Worm (Caenorhabditis elegans): ENCODE measurements around the gene rpl-12.

DNA sequence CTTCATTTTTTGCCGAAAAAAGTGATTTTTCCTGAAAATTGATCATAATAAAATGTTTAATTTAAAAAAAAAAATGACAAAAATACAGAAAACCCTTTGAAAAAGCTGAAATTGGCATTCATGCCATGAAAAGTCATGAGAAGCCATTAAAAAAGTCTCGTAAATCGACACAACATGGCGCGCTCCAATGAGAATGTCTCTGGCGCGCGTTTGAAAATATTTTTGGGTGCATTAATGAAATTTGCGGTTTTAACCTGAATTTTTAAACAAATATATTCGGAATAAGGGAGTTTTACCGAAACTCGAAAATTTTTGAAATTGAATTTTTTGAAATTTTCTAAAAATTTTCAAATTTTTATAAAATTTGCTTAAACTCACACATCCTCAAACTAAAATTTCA, 7.3 kb upstream of the rpl-12 start:
- TF ChIP-seq dpl-1 (GFP tag; optimal IDR thresholded peaks at IDR 0.05) (no peak), spr-1 (tag; optimal IDR thresholded peaks at IDR 0.05) (no peak), lin-29 (GFP tag; IDR thresholded peaks at IDR 0.05) (no peak), nhr-76 (tag; optimal IDR thresholded peaks at IDR 0.05) (no peak), daf-12 (tag; optimal IDR thresholded peaks at IDR 0.05) (no peak), zfp-3 (GFP tag; conservative IDR thresholded peaks at IDR 0.05) (no peak), aly-2 (tag; optimal IDR thresholded peaks at IDR 0.05) (no peak), mes-2 (tag; optimal IDR thresholded peaks at IDR 0.05; ENCODE audit: poor library complexity, severe bottlenecking) (no peak), hlh-30 (tag; optimal IDR thresholded peaks at IDR 0.05; ENCODE audit: insufficient read depth) (no peak), lin-15B (tag; optimal IDR thresholded peaks at IDR 0.05) (no peak), ZK546.5 (tag; optimal IDR thresholded peaks at IDR 0.05) (no peak)

Measured in whole organism, L4 larva.